Worm (Caenorhabditis elegans): ENCODE measurements around the gene math-41.

DNA sequence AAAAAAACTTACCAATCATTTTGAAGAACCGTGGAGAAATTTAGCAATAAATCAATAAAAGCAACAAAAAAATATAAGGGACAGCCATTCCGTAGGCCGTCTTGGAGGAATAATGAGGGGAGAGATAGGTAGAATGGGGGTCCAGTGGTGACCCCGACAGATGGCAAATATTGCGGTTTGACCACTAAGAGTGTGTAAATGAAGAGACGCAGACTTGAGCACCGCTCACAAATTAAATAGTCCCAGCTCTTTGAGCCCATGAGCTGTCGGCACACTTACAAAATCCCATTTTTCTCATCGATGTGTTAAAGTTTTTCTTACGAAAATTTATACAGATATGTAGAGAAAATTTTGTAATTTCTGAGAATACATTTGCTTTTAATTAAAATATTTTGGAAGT is 3.7 kb upstream of the math-41 start, which contains the start of gene fbxa-3:
- no peak for TF ChIP-seq ref-1 (GFP tag; conservative IDR thresholded peaks at IDR 0.05)
- no peak for TF ChIP-seq cog-1 (tag; optimal IDR thresholded peaks at IDR 0.05)
- TF ChIP-seq flt-1 (GFP tag; IDR thresholded peaks at IDR 0.05) = no peak

Measured in whole organism, midembryonic.